Worm (Caenorhabditis elegans): ENCODE measurements around the gene nhr-27.
A peak's percentile ranks its signal among the peaks of the same experiment; 100 is the strongest.

DNA sequence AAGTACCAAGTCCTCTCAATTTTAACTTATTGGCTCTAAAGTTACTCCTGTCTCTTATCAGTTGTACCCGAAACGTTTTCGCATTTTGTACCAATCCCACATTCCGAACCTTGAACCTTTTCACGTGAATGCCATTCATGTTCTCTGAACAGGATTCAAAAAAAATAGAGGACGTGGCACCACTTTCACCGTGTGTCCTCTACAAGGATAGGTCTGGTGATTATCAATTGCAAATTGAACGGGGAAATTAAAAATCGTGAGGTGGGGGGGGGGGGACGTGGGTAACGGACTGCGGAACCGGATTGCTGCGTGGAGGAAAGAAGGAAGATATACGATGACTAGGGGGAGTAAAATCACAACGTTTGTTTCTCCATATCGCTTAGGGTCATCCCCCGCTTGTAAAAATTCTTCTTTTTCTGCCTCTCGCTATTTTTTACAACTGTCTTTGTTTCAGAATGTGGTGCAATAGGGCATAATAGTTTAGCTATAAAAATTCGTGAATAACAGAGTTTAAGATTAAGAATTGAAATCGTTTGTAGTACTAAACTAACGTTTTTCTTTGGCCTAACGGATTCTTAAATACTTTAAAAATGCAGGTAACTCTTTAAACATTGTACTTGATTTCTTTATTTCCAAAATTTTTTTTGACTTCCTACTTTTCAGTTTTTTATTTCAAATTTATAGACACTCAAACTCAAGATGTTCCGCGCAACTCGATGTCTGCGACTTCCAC is 26.2 kb downstream of the nhr-27 start, which contains the start of gene alh-13:
- TF ChIP-seq daf-8 (GFP tag; IDR thresholded peaks at IDR 0.05), result no peak
- TF ChIP-seq nhr-10 (tag; optimal IDR thresholded peaks at IDR 0.05), result no peak
- peak; percentile 70 for TF ChIP-seq hlh-30 (tag; optimal IDR thresholded peaks at IDR 0.05; ENCODE audit: insufficient read depth)
- no peak for TF ChIP-seq ama-1 (optimal IDR thresholded peaks at IDR 0.05)
- no peak for TF ChIP-seq nhr-6 (tag; optimal IDR thresholded peaks at IDR 0.05)
- TF ChIP-seq ces-1 (GFP tag; optimal IDR thresholded peaks at IDR 0.05), result no peak
- TF ChIP-seq tag-97 (GFP tag; IDR thresholded peaks at IDR 0.05), result no peak
- TF ChIP-seq mdl-1 (tag; optimal IDR thresholded peaks at IDR 0.05), result peak in 1 of 2 experiments; percentile 40
- peak; percentile 43 for TF ChIP-seq dmd-6 (GFP tag; IDR thresholded peaks at IDR 0.05)
- no peak for TF ChIP-seq nhr-11 (tag; optimal IDR thresholded peaks at IDR 0.05)
- no peak for TF ChIP-seq skn-1 (tag; optimal IDR thresholded peaks at IDR 0.05)
